Worm (Caenorhabditis elegans) whole organism, L3 larva: ENCODE data around the gene Y57A10C.8.

Experiments used
- ama-1 ChIP-seq: fragments of 150-350 bp; optimal IDR thresholded peaks from 2 replicates; lab custom pipeline; 2018
- elt-3 ChIP-seq, 3 experiments: fragments of 150-350 bp in 1 of 3; sonication (generic microtip) in 2 of 3; optimal IDR thresholded peaks; 2 replicates in 2 of 3; 4 replicates in 1 of 3; lab custom pipeline; 2014 to 2017; ENCODE audit warnings: missing biosample characterization in 3 of 3, missing genetic modification characterization in 3 of 3
- eor-1 ChIP-seq, 2 experiments: fragments of 150-350 bp; optimal IDR thresholded peaks; 2 replicates each; lab custom pipeline; 2014 to 2018; ENCODE audit warnings: missing biosample characterization in 2 of 2, missing genetic modification characterization in 2 of 2
- jun-1 ChIP-seq: fragments of 150-350 bp; optimal IDR thresholded peaks from 2 replicates; lab custom pipeline; 2014; ENCODE audit warnings: missing biosample characterization, missing genetic modification reagents, missing genetic modification characterization
- lin-15B ChIP-seq: fragments of 150-350 bp; optimal IDR thresholded peaks from 2 replicates; lab custom pipeline; 2014; ENCODE audit warnings: missing biosample characterization, missing genetic modification characterization
- nfya-1 ChIP-seq: sonication (generic microtip); optimal IDR thresholded peaks from 2 replicates; lab custom pipeline; 2017; ENCODE audit warnings: missing genetic modification characterization, mild to moderate bottlenecking, missing compliant biosample characterization, antibody characterized with exemption, moderate library complexity; ENCODE audit not compliant: insufficient read depth
- nhr-25 ChIP-seq: sonication (generic microtip); optimal IDR thresholded peaks from 2 replicates; lab custom pipeline; 2017; ENCODE audit warnings: missing biosample characterization, missing genetic modification characterization
- nhr-28 ChIP-seq: fragments of 150-350 bp; optimal IDR thresholded peaks from 2 replicates; lab custom pipeline; 2014; ENCODE audit warnings: missing biosample characterization, missing genetic modification characterization
- nhr-77 ChIP-seq: fragments of 150-350 bp; optimal IDR thresholded peaks from 2 replicates; lab custom pipeline; 2014; ENCODE audit warnings: missing biosample characterization, missing genetic modification characterization
- unc-62 ChIP-seq: fragments of 150-350 bp; sonication (generic microtip); optimal IDR thresholded peaks from 4 replicates; lab custom pipeline; 2014; ENCODE audit warnings: missing biosample characterization, missing genetic modification reagents, missing genetic modification characterization
- ztf-11 ChIP-seq: fragments of 150-350 bp; optimal IDR thresholded peaks from 2 replicates; lab custom pipeline; 2014; ENCODE audit warnings: missing biosample characterization, missing genetic modification characterization

- TF ChIP-seq nhr-25 (tag; lab: Kevin White, UChicago) (no peak), jun-1 (no peak), unc-62 (GFP tag; lab: Kevin White, UChicago) (no peak), elt-3 (tag; optimal IDR thresholded peaks at IDR 0.05; lab: Kevin White, UChicago) (no peak), ama-1 (lab: Kevin White, UChicago) (no peak), eor-1 (tag; optimal IDR thresholded peaks at IDR 0.05; lab: Kevin White, UChicago) (no peak), nhr-28 (tag; lab: Kevin White, UChicago) (no peak), lin-15B (no peak), ztf-11 (tag; lab: Kevin White, UChicago) (no peak), nhr-77 (tag; lab: Kevin White, UChicago) (no peak), nfya-1 (no peak)
Observed at ce11 chrII:12429743-12430142, at the start of gene Y57A10C.8.
